Worm (Caenorhabditis elegans) whole organism, L2 larva: ENCODE measurements around the gene ifbp-1.
A peak's percentile ranks its signal among the peaks of the same experiment; 100 is the strongest.

ENCODE experiments used
- C34F6.9 ChIP-seq: fragments of 150-350 bp; optimal IDR thresholded peaks from 2 replicates; lab custom pipeline; 2014; ENCODE audit warnings: missing biosample characterization, missing genetic modification characterization
- Y55F3AM.14 ChIP-seq: fragments of 200-800 bp; sonication (Bioruptor generic); optimal IDR thresholded peaks from 2 replicates; lab custom pipeline; 2018; ENCODE audit warnings: mild to moderate bottlenecking, missing genetic modification characterization, missing compliant biosample characterization
- ama-1 ChIP-seq: fragments of 150-350 bp; optimal IDR thresholded peaks from 2 replicates; lab custom pipeline; 2018; ENCODE audit warnings: inconsistent platforms
- blmp-1 ChIP-seq: sonication (generic microtip); optimal IDR thresholded peaks from 2 replicates; lab custom pipeline; 2017; ENCODE audit warnings: missing genetic modification characterization, mild to moderate bottlenecking, missing compliant biosample characterization, antibody characterized with exemption, moderate library complexity; ENCODE audit not compliant: insufficient read depth
- ceh-16 ChIP-seq: fragments of 150-350 bp; optimal IDR thresholded peaks from 2 replicates; lab custom pipeline; 2014; ENCODE audit warnings: missing biosample characterization, missing genetic modification characterization
- ceh-82 ChIP-seq: fragments of 150-350 bp; optimal IDR thresholded peaks from 2 replicates; lab custom pipeline; 2014; ENCODE audit warnings: missing biosample characterization, missing genetic modification characterization
- egl-27 ChIP-seq: sonication (generic microtip); optimal IDR thresholded peaks from 3 replicates; lab custom pipeline; 2017; ENCODE audit warnings: missing biosample characterization, missing genetic modification reagents, missing genetic modification characterization
- elt-3 ChIP-seq: sonication (generic microtip); optimal IDR thresholded peaks from 2 replicates; lab custom pipeline; 2017; ENCODE audit warnings: missing biosample characterization, missing genetic modification characterization
- fos-1 ChIP-seq: fragments of 150-350 bp; optimal IDR thresholded peaks from 2 replicates; lab custom pipeline; 2014; ENCODE audit warnings: missing biosample characterization, missing genetic modification characterization
- gmeb-1 ChIP-seq: fragments of 150-350 bp; optimal IDR thresholded peaks from 2 replicates; lab custom pipeline; 2014; ENCODE audit warnings: missing biosample characterization, missing genetic modification characterization
- lin-11 ChIP-seq: fragments of 150-350 bp; sonication (generic microtip); optimal IDR thresholded peaks from 2 replicates; lab custom pipeline; 2014; ENCODE audit warnings: missing biosample characterization, missing genetic modification characterization, inconsistent platforms, mixed read lengths
- lsy-2 ChIP-seq, 2 experiments: fragments of 150-350 bp in 1 of 2; sonication (generic microtip) in 1 of 2; optimal IDR thresholded peaks; 2 replicates each; lab custom pipeline; 2014 to 2017; ENCODE audit warnings: missing biosample characterization in 2 of 2, missing genetic modification characterization in 2 of 2
- mbf-1 ChIP-seq: sonication (generic microtip); optimal IDR thresholded peaks from 2 replicates; lab custom pipeline; 2017; ENCODE audit warnings: missing biosample characterization, missing genetic modification characterization
- mdl-1 ChIP-seq, 2 experiments: fragments of 150-350 bp in 1 of 2; sonication (generic microtip) in 1 of 2; optimal IDR thresholded peaks; 2 replicates each; lab custom pipeline; 2017; ENCODE audit warnings: missing biosample characterization in 2 of 2, missing genetic modification characterization in 2 of 2
- nhr-10 ChIP-seq: sonication (generic microtip); optimal IDR thresholded peaks from 2 replicates; lab custom pipeline; 2017; ENCODE audit warnings: missing biosample characterization, missing genetic modification characterization
- nhr-11 ChIP-seq: fragments of 150-350 bp; optimal IDR thresholded peaks from 2 replicates; lab custom pipeline; 2014; ENCODE audit warnings: missing biosample characterization, missing genetic modification characterization
- nhr-129 ChIP-seq: fragments of 150-350 bp; optimal IDR thresholded peaks from 2 replicates; lab custom pipeline; 2014; ENCODE audit warnings: missing biosample characterization, missing genetic modification characterization
- nhr-21 ChIP-seq: fragments of 150-350 bp; optimal IDR thresholded peaks from 2 replicates; lab custom pipeline; 2014; ENCODE audit warnings: missing biosample characterization, missing genetic modification characterization
- nhr-237 ChIP-seq: fragments of 150-350 bp; optimal IDR thresholded peaks from 2 replicates; lab custom pipeline; 2014; ENCODE audit warnings: missing biosample characterization, missing genetic modification characterization
- nhr-25 ChIP-seq: fragments of 150-350 bp; sonication (generic microtip); optimal IDR thresholded peaks from 3 replicates; lab custom pipeline; 2014; ENCODE audit warnings: missing biosample characterization, missing genetic modification characterization
- nhr-77 ChIP-seq: fragments of 150-350 bp; optimal IDR thresholded peaks from 2 replicates; lab custom pipeline; 2014; ENCODE audit warnings: missing biosample characterization, missing genetic modification characterization
- peb-1 ChIP-seq: fragments of 150-350 bp; optimal IDR thresholded peaks from 2 replicates; lab custom pipeline; 2014; ENCODE audit warnings: missing biosample characterization, missing genetic modification characterization
- skn-1 ChIP-seq: sonication (generic microtip); optimal IDR thresholded peaks from 2 replicates; lab custom pipeline; 2017; ENCODE audit warnings: missing biosample characterization, missing genetic modification characterization
- sma-3 ChIP-seq: sonication (generic microtip); optimal IDR thresholded peaks from 2 replicates; lab custom pipeline; 2016; ENCODE audit warnings: missing genetic modification reagents, missing genetic modification characterization, missing compliant biosample characterization
- sma-9 ChIP-seq, 2 experiments: fragments of 150-350 bp in 1 of 2; sonication (generic microtip) in 1 of 2; optimal IDR thresholded peaks; 2 replicates each; lab custom pipeline; 2014 to 2016; ENCODE audit warnings: missing genetic modification characterization in 2 of 2, mild to moderate bottlenecking in 1 of 2, missing biosample characterization in 1 of 2, missing compliant biosample characterization in 1 of 2, missing genetic modification reagents in 1 of 2, moderate library complexity in 1 of 2
- snpc-4 ChIP-seq: fragments of 150-350 bp; optimal IDR thresholded peaks from 2 replicates; lab custom pipeline; 2014; ENCODE audit warnings: missing biosample characterization, missing genetic modification characterization
- unc-62 ChIP-seq: fragments of 150-350 bp; optimal IDR thresholded peaks from 2 replicates; lab custom pipeline; 2014; ENCODE audit warnings: missing biosample characterization, missing genetic modification reagents, missing genetic modification characterization
- zag-1 ChIP-seq: fragments of 150-350 bp; optimal IDR thresholded peaks from 2 replicates; lab custom pipeline; 2014; ENCODE audit warnings: missing biosample characterization, missing genetic modification characterization
- ztf-4 ChIP-seq: fragments of 150-350 bp; optimal IDR thresholded peaks from 2 replicates; lab custom pipeline; 2014; ENCODE audit warnings: missing biosample characterization, missing genetic modification characterization

Gene ifbp-1

ce11 chrV:13411992-13412298 is 31.9 kb upstream of the ifbp-1 start:
- TF ChIP-seq mbf-1 (no peak), nhr-129 (no peak), peb-1 (no peak), nhr-21 (tag; lab: Kevin White, UChicago) (peak; percentile 1), snpc-4 (tag; lab: Kevin White, UChicago) (no peak), nhr-25 (tag; lab: Kevin White, UChicago) (peak; percentile 78), nhr-11 (tag; lab: Kevin White, UChicago) (no peak), lin-11 (tag; lab: Kevin White, UChicago) (no peak)
- TF ChIP-seq, all 48 proteins: peak for 2

- TF ChIP-seq blmp-1 (tag; lab: Kevin White, UChicago) (peak; percentile 65), ama-1 (lab: Kevin White, UChicago) (peak; percentile 67), elt-3 (tag; lab: Kevin White, UChicago) (peak; percentile 68), nhr-21 (tag; lab: Kevin White, UChicago) (no peak)
Observed at ce11 chrV:13411225-13411991, 31.3 kb upstream of the ifbp-1 start.

- peak; percentile 30 for TF ChIP-seq blmp-1 (tag; lab: Kevin White, UChicago)
- no peak for TF ChIP-seq sma-9 (GFP tag; optimal IDR thresholded peaks at IDR 0.05; lab: Kevin White, UChicago)
- no peak for TF ChIP-seq sma-9 (tag; optimal IDR thresholded peaks at IDR 0.05; lab: Kevin White, UChicago)
- TF ChIP-seq nhr-25 (tag; lab: Kevin White, UChicago): peak; percentile 60
Observed at ce11 chrV:13410688-13411087, 30.6 kb upstream of the ifbp-1 start, which contains the start of gene F53F1.4. Gene F53F1.4 (plus strand): TSS chrV:13411077.

ce11 chrV:13409089-13409488 is 29.0 kb upstream of the ifbp-1 start:
- TF ChIP-seq gmeb-1: peak; percentile 82
- TF ChIP-seq skn-1 (tag; lab: Kevin White, UChicago): no peak
- TF ChIP-seq ceh-16: no peak
- TF ChIP-seq sma-3 (GFP tag; lab: Kevin White, UChicago): peak; percentile 36
- TF ChIP-seq C34F6.9: peak; percentile 9
- peak; percentile 36 for TF ChIP-seq nhr-25 (tag; lab: Kevin White, UChicago)
- TF ChIP-seq lsy-2 (tag; optimal IDR thresholded peaks at IDR 0.05; lab: Kevin White, UChicago): peak in 1 of 2 experiments; percentile 50
- TF ChIP-seq sma-9 (GFP tag; optimal IDR thresholded peaks at IDR 0.05; lab: Kevin White, UChicago): peak; percentile 34
- no peak for TF ChIP-seq sma-9 (tag; optimal IDR thresholded peaks at IDR 0.05; lab: Kevin White, UChicago)

- TF ChIP-seq nhr-77 (tag; lab: Kevin White, UChicago): no peak
- TF ChIP-seq unc-62 (GFP tag; lab: Kevin White, UChicago): no peak
- TF ChIP-seq ama-1 (lab: Kevin White, UChicago): no peak
- no peak for TF ChIP-seq ceh-82 (tag; lab: Kevin White, UChicago)
- TF ChIP-seq snpc-4 (tag; lab: Kevin White, UChicago): no peak
- TF ChIP-seq ztf-4: no peak
- no peak for TF ChIP-seq Y55F3AM.14
- TF ChIP-seq lsy-2 (tag; optimal IDR thresholded peaks at IDR 0.05; lab: Kevin White, UChicago): no peak
- TF ChIP-seq nhr-237 (tag; lab: Kevin White, UChicago): no peak
- TF ChIP-seq egl-27 (tag; lab: Kevin White, UChicago): no peak
- no peak for TF ChIP-seq skn-1 (tag; lab: Kevin White, UChicago)
- TF ChIP-seq nhr-10 (tag; lab: Kevin White, UChicago): no peak
- no peak for TF ChIP-seq mdl-1 (tag; optimal IDR thresholded peaks at IDR 0.05; lab: Kevin White, UChicago)
- TF ChIP-seq zag-1 (tag; lab: Kevin White, UChicago): no peak
- TF ChIP-seq nhr-21 (tag; lab: Kevin White, UChicago): no peak
- no peak for TF ChIP-seq lin-11 (tag; lab: Kevin White, UChicago)
- no peak for TF ChIP-seq peb-1
Observed at ce11 chrV:13408440-13408839, 28.4 kb upstream of the ifbp-1 start.

- TF ChIP-seq fos-1 (tag; lab: Kevin White, UChicago): peak; percentile 67
- no peak for TF ChIP-seq snpc-4 (tag; lab: Kevin White, UChicago)
Observed at ce11 chrV:13407913-13408312, 27.9 kb upstream of the ifbp-1 start, which contains the start of gene F53F1.3. Gene F53F1.3 (plus strand): TSS chrV:13408242.
